ENCODE assay signal across 2 fruit fly cellular contexts in genomic region chrX:22509085-22509484, dm6.
TF ChIP-seq lines count a peak whose summit lies in the region.

No protein-coding gene starts in this region.

TF ChIP-seq in whole organism, embryonic, 481 proteins besides CTCF, POLR2A, EP300 and RAD21 (continued from another document and continues in another):
- TF ChIP-seq jing (GFP tag; optimal IDR thresholded peaks at IDR 0.05; lab: Kevin White, UChicago) (no peak), gsb-n (tag; optimal IDR thresholded peaks at IDR 0.05; lab: Kevin White, UChicago) (peak; percentile 10), trh (GFP tag; optimal IDR thresholded peaks at IDR 0.05; lab: Kevin White, UChicago) (no peak), CG13894 (tag; optimal IDR thresholded peaks at IDR 0.05; lab: Kevin White, UChicago) (no peak), otp (GFP tag; IDR thresholded peaks at IDR 0.05; lab: Robert Waterston, UW) (no peak), odd (GFP tag; optimal IDR thresholded peaks at IDR 0.05; lab: Kevin White, UChicago) (no peak), da (GFP tag; optimal IDR thresholded peaks at IDR 0.05; lab: Kevin White, UChicago) (no peak), Aef1 (GFP tag; IDR thresholded peaks at IDR 0.05; lab: Robert Waterston, UW) (no peak), slou (GFP tag; optimal IDR thresholded peaks at IDR 0.05; lab: Kevin White, UChicago) (no peak), Hmr (GFP tag; optimal IDR thresholded peaks at IDR 0.05; lab: Kevin White, UChicago) (no peak), tin (GFP tag; optimal IDR thresholded peaks at IDR 0.05; lab: Kevin White, UChicago) (no peak), ro (GFP tag; IDR thresholded peaks at IDR 0.05; lab: Robert Waterston, UW) (no peak), CG12391 (tag; optimal IDR thresholded peaks at IDR 0.05; lab: Kevin White, UChicago) (no peak), tgo (GFP tag; IDR thresholded peaks at IDR 0.05; lab: Robert Waterston, UW) (no peak), sisA (GFP tag; IDR thresholded peaks at IDR 0.05; lab: Robert Waterston, UW) (no peak), Poxn (GFP tag; IDR thresholded peaks at IDR 0.05; lab: Robert Waterston, UW) (no peak), wdn (GFP tag; IDR thresholded peaks at IDR 0.05; lab: Robert Waterston, UW) (no peak), mam (GFP tag; optimal IDR thresholded peaks at IDR 0.05; lab: Kevin White, UChicago) (no peak), Sry-β (GFP tag; optimal IDR thresholded peaks at IDR 0.05; lab: Kevin White, UChicago) (no peak), sens (GFP tag; lab: Kevin White, UChicago) (peak; percentile 81), CG3726 (GFP tag; IDR thresholded peaks at IDR 0.05; lab: Robert Waterston, UW) (no peak), Med (GFP tag; lab: Kevin White, UChicago) (peak; percentile 75), row (GFP tag; IDR thresholded peaks at IDR 0.05; lab: Robert Waterston, UW) (peak; percentile 49), nau (GFP tag; optimal IDR thresholded peaks at IDR 0.05; lab: Kevin White, UChicago) (no peak), CG4404 (GFP tag; IDR thresholded peaks at IDR 0.05; lab: Robert Waterston, UW) (no peak), unpg (GFP tag; optimal IDR thresholded peaks at IDR 0.05; lab: Kevin White, UChicago) (no peak), CG3847 (GFP tag; IDR thresholded peaks at IDR 0.05; lab: Robert Waterston, UW) (no peak), pb (GFP tag; optimal IDR thresholded peaks at IDR 0.05; lab: Kevin White, UChicago) (no peak), br (optimal IDR thresholded peaks at IDR 0.05; lab: Kevin White, UChicago) (no peak), CG3065 (GFP tag; optimal IDR thresholded peaks at IDR 0.05; lab: Kevin White, UChicago) (no peak), CG18599 (GFP tag; optimal IDR thresholded peaks at IDR 0.05; lab: Kevin White, UChicago) (no peak), lilli (GFP tag; optimal IDR thresholded peaks at IDR 0.05; lab: Kevin White, UChicago) (peak; percentile 14), CG10959 (GFP tag; IDR thresholded peaks at IDR 0.05; lab: Robert Waterston, UW) (no peak), Mad (GFP tag; optimal IDR thresholded peaks at IDR 0.05; lab: Kevin White, UChicago) (no peak), ewg (GFP tag; optimal IDR thresholded peaks at IDR 0.05; lab: Kevin White, UChicago) (peak; percentile 25), Hsf (GFP tag; optimal IDR thresholded peaks at IDR 0.05; lab: Kevin White, UChicago) (peak; percentile 19), gce (GFP tag; IDR thresholded peaks at IDR 0.05; lab: Robert Waterston, UW) (no peak), CG15601 (tag; optimal IDR thresholded peaks at IDR 0.05; lab: Kevin White, UChicago) (peak; percentile 9), CG7745 (tag; optimal IDR thresholded peaks at IDR 0.05; lab: Kevin White, UChicago) (no peak), CG33213 (GFP tag; optimal IDR thresholded peaks at IDR 0.05; lab: Kevin White, UChicago) (no peak), CG30403 (GFP tag; optimal IDR thresholded peaks at IDR 0.05; lab: Kevin White, UChicago) (peak; percentile 52), CG17361 (GFP tag; IDR thresholded peaks at IDR 0.05; lab: Robert Waterston, UW) (peak; percentile 43; the same call in 1 of the 3 replicates), CG8388 (GFP tag; optimal IDR thresholded peaks at IDR 0.05; lab: Kevin White, UChicago) (peak; percentile 27), wor (GFP tag; IDR thresholded peaks at IDR 0.05; lab: Robert Waterston, UW) (0 out of 2 replicates have a peak, but pooled peaks have one; percentile 33), CG14050 (GFP tag; IDR thresholded peaks at IDR 0.05; lab: Robert Waterston, UW) (no peak), esg (GFP tag; conservative IDR thresholded peaks at IDR 0.05; lab: Robert Waterston, UW) (peak; percentile 18; the same call in 1 of the 2 replicates), H2.0 (GFP tag; IDR thresholded peaks at IDR 0.05; lab: Robert Waterston, UW) (no peak), tap (tag; optimal IDR thresholded peaks at IDR 0.05; lab: Kevin White, UChicago) (peak; percentile 18), CkIIα-i1 (GFP tag; IDR thresholded peaks at IDR 0.05; lab: Robert Waterston, UW) (no peak), D19A (tag; optimal IDR thresholded peaks at IDR 0.05; lab: Kevin White, UChicago) (peak; percentile 21), Hr78 (GFP tag; optimal IDR thresholded peaks at IDR 0.05; lab: Kevin White, UChicago) (peak in 1 of 2 experiments; percentile 3), ATbp (GFP tag; optimal IDR thresholded peaks at IDR 0.05; lab: Kevin White, UChicago) (peak; percentile 65), gfzf (GFP tag; optimal IDR thresholded peaks at IDR 0.05; lab: Kevin White, UChicago) (no peak), z (GFP tag; IDR thresholded peaks at IDR 0.05; lab: Robert Waterston, UW) (no peak), CG43689 (GFP tag; IDR thresholded peaks at IDR 0.05; lab: Robert Waterston, UW) (no peak), dati (GFP tag; IDR thresholded peaks at IDR 0.05; lab: Robert Waterston, UW) (no peak), bsh (GFP tag; optimal IDR thresholded peaks at IDR 0.05; lab: Kevin White, UChicago) (no peak), tio (GFP tag; optimal IDR thresholded peaks at IDR 0.05; lab: Kevin White, UChicago) (no peak), BtbVII (GFP tag; optimal IDR thresholded peaks at IDR 0.05; lab: Kevin White, UChicago) (no peak), CG30431 (GFP tag; optimal IDR thresholded peaks at IDR 0.05; lab: Kevin White, UChicago) (peak; percentile 2), ac (GFP tag; optimal IDR thresholded peaks at IDR 0.05; lab: Kevin White, UChicago) (no peak), seq (GFP tag; IDR thresholded peaks at IDR 0.05; lab: Robert Waterston, UW) (no peak), CG2202 (tag; optimal IDR thresholded peaks at IDR 0.05; lab: Kevin White, UChicago) (no peak), klu (GFP tag; IDR thresholded peaks at IDR 0.05; lab: Robert Waterston, UW) (no peak), CG15269 (tag; optimal IDR thresholded peaks at IDR 0.05; lab: Kevin White, UChicago) (no peak), CG4424 (GFP tag; optimal IDR thresholded peaks at IDR 0.05; lab: Kevin White, UChicago) (peak; percentile 33), az2 (GFP tag; optimal IDR thresholded peaks at IDR 0.05; lab: Kevin White, UChicago) (peak; percentile 27), exex (tag; optimal IDR thresholded peaks at IDR 0.05; lab: Kevin White, UChicago) (no peak), CG6765 (GFP tag; optimal IDR thresholded peaks at IDR 0.05; lab: Kevin White, UChicago) (no peak), CG34224 (GFP tag; IDR thresholded peaks at IDR 0.05; lab: Robert Waterston, UW; ENCODE audit: partially characterized antibody) (no peak), Asciz (GFP tag; optimal IDR thresholded peaks at IDR 0.05; lab: Kevin White, UChicago) (no peak)

TF ChIP-seq in whole organism, prepupa, 60 proteins besides CTCF, POLR2A, EP300 and RAD21 (continued from another document):
- TF ChIP-seq Met (GFP tag; optimal IDR thresholded peaks at IDR 0.05; lab: Kevin White, UChicago) = peak; percentile 2
- TF ChIP-seq CG16779 (tag; optimal IDR thresholded peaks at IDR 0.05; lab: Kevin White, UChicago) = no peak
- TF ChIP-seq Ets96B (tag; optimal IDR thresholded peaks at IDR 0.05; lab: Kevin White, UChicago) = no peak
- TF ChIP-seq Sox15 (GFP tag; optimal IDR thresholded peaks at IDR 0.05; lab: Kevin White, UChicago) = no peak
- peak; percentile 69 for TF ChIP-seq Hr4 (GFP tag; optimal IDR thresholded peaks at IDR 0.05; lab: Kevin White, UChicago)
- no peak for TF ChIP-seq CG31627 (GFP tag; optimal IDR thresholded peaks at IDR 0.05; lab: Kevin White, UChicago)
- TF ChIP-seq fd85E (GFP tag; optimal IDR thresholded peaks at IDR 0.05; lab: Kevin White, UChicago) = no peak
- no peak for TF ChIP-seq Hr39 (GFP tag; optimal IDR thresholded peaks at IDR 0.05; lab: Kevin White, UChicago)
- TF ChIP-seq CG6163 (GFP tag; IDR thresholded peaks at IDR 0.05; lab: Robert Waterston, UW) = no peak
- TF ChIP-seq Eip75B (GFP tag; optimal IDR thresholded peaks at IDR 0.05; lab: Kevin White, UChicago) = no peak
- TF ChIP-seq Smox (GFP tag; optimal IDR thresholded peaks at IDR 0.05; lab: Kevin White, UChicago) = no peak
- peak; percentile 69; the same call in 2 of the 3 replicates for TF ChIP-seq CG8119 (GFP tag; IDR thresholded peaks at IDR 0.05; lab: Robert Waterston, UW)
- TF ChIP-seq Eip78C (GFP tag; lab: Kevin White, UChicago) = peak; percentile 56
- no peak for TF ChIP-seq CG3919 (GFP tag; optimal IDR thresholded peaks at IDR 0.05; lab: Kevin White, UChicago)
- TF ChIP-seq Lpt (GFP tag; optimal IDR thresholded peaks at IDR 0.05; lab: Kevin White, UChicago) = peak; percentile 50
- TF ChIP-seq CG6792 (GFP tag; optimal IDR thresholded peaks at IDR 0.05; lab: Kevin White, UChicago) = no peak
- TF ChIP-seq pdm3 (GFP tag; optimal IDR thresholded peaks at IDR 0.05; lab: Kevin White, UChicago) = peak; percentile 19
- TF ChIP-seq CG4318 (GFP tag; optimal IDR thresholded peaks at IDR 0.05; lab: Kevin White, UChicago) = peak; percentile 31
- TF ChIP-seq Sox14 (GFP tag; optimal IDR thresholded peaks at IDR 0.05; lab: Kevin White, UChicago) = no peak
- no peak for TF ChIP-seq spab (GFP tag; optimal IDR thresholded peaks at IDR 0.05; lab: Kevin White, UChicago)
- no peak for TF ChIP-seq CG3032 (tag; optimal IDR thresholded peaks at IDR 0.05; lab: Kevin White, UChicago)
- TF ChIP-seq Sox102F (GFP tag; optimal IDR thresholded peaks at IDR 0.05; lab: Kevin White, UChicago) = no peak
- no peak; the same call in 2 of the 3 replicates for TF ChIP-seq eg (GFP tag; IDR thresholded peaks at IDR 0.05; lab: Robert Waterston, UW)
